Worm (Caenorhabditis elegans): ENCODE data around the gene Y73B6BL.288.
A peak's percentile ranks its signal among the peaks of the same experiment; 100 is the strongest.

Gene Y73B6BL.288

ce11 chrIV:6377335-6378069, 35.2 kb upstream of the Y73B6BL.288 start:
- TF ChIP-seq pqm-1 (tag; optimal IDR thresholded peaks at IDR 0.05) (no peak), egl-5 (tag; optimal IDR thresholded peaks at IDR 0.05) (no peak), ceh-16 (tag; optimal IDR thresholded peaks at IDR 0.05) (no peak), elt-1 (tag; optimal IDR thresholded peaks at IDR 0.05) (no peak), elt-3 (tag; optimal IDR thresholded peaks at IDR 0.05) (no peak), nhr-237 (tag; optimal IDR thresholded peaks at IDR 0.05) (no peak), nhr-23 (tag; optimal IDR thresholded peaks at IDR 0.05) (no peak), nhr-28 (tag; optimal IDR thresholded peaks at IDR 0.05) (no peak), eor-1 (tag; optimal IDR thresholded peaks at IDR 0.05) (no peak)

- TF ChIP-seq snpc-4 (tag; optimal IDR thresholded peaks at IDR 0.05) (peak; percentile 79), fos-1 (tag; optimal IDR thresholded peaks at IDR 0.05) (no peak), ceh-9 (tag; optimal IDR thresholded peaks at IDR 0.05) (no peak), sea-2 (GFP tag; optimal IDR thresholded peaks at IDR 0.05) (no peak), ztf-11 (tag; optimal IDR thresholded peaks at IDR 0.05) (no peak), nfya-1 (tag; optimal IDR thresholded peaks at IDR 0.05; ENCODE audit: insufficient read depth) (peak; percentile 70), nhr-11 (tag; optimal IDR thresholded peaks at IDR 0.05) (no peak), unc-62 (GFP tag; optimal IDR thresholded peaks at IDR 0.05) (no peak), pha-4 (tag; optimal IDR thresholded peaks at IDR 0.05) (peak; percentile 89), zag-1 (tag; optimal IDR thresholded peaks at IDR 0.05) (no peak), jun-1 (tag; optimal IDR thresholded peaks at IDR 0.05) (peak; percentile 21), tbx-2 (tag; optimal IDR thresholded peaks at IDR 0.05) (no peak), nhr-67 (tag; optimal IDR thresholded peaks at IDR 0.05) (no peak), ama-1 (optimal IDR thresholded peaks at IDR 0.05) (no peak), egl-5 (tag; optimal IDR thresholded peaks at IDR 0.05) (no peak), elt-3 (tag; optimal IDR thresholded peaks at IDR 0.05) (no peak), ceh-28 (tag; optimal IDR thresholded peaks at IDR 0.05) (no peak), mdl-1 (tag; optimal IDR thresholded peaks at IDR 0.05) (no peak), nhr-23 (tag; optimal IDR thresholded peaks at IDR 0.05) (peak; percentile 69), fkh-2 (tag; optimal IDR thresholded peaks at IDR 0.05) (no peak), lin-15B (tag; optimal IDR thresholded peaks at IDR 0.05) (peak; percentile 95), nhr-12 (tag; optimal IDR thresholded peaks at IDR 0.05) (no peak), nhr-28 (tag; optimal IDR thresholded peaks at IDR 0.05) (no peak), nhr-76 (tag; optimal IDR thresholded peaks at IDR 0.05) (no peak), lsy-12 (tag; optimal IDR thresholded peaks at IDR 0.05) (no peak), hmg-11 (tag; optimal IDR thresholded peaks at IDR 0.05) (peak; percentile 70), mml-1 (tag; optimal IDR thresholded peaks at IDR 0.05) (no peak), nhr-25 (tag; optimal IDR thresholded peaks at IDR 0.05) (peak; percentile 56), eor-1 (tag; optimal IDR thresholded peaks at IDR 0.05) (no peak), elt-1 (tag; optimal IDR thresholded peaks at IDR 0.05) (no peak), nhr-77 (tag; optimal IDR thresholded peaks at IDR 0.05) (no peak), aly-2 (tag; optimal IDR thresholded peaks at IDR 0.05) (no peak), pqm-1 (tag; optimal IDR thresholded peaks at IDR 0.05) (no peak), nhr-43 (tag; optimal IDR thresholded peaks at IDR 0.05; ENCODE audit: poor library complexity, severe bottlenecking) (peak; percentile 45), ztf-4 (tag; optimal IDR thresholded peaks at IDR 0.05) (no peak), nhr-237 (tag; optimal IDR thresholded peaks at IDR 0.05) (no peak), elt-2 (tag; optimal IDR thresholded peaks at IDR 0.05) (peak; percentile 46), ceh-82 (tag; optimal IDR thresholded peaks at IDR 0.05) (no peak), daf-12 (tag; optimal IDR thresholded peaks at IDR 0.05) (no peak), skn-1 (tag; optimal IDR thresholded peaks at IDR 0.05) (no peak), ZK546.5 (tag; optimal IDR thresholded peaks at IDR 0.05) (no peak), R02D3.7 (tag; optimal IDR thresholded peaks at IDR 0.05) (peak; percentile 81), unc-39 (tag; optimal IDR thresholded peaks at IDR 0.05) (no peak), lin-39 (tag; optimal IDR thresholded peaks at IDR 0.05) (peak; percentile 63), egl-27 (tag; optimal IDR thresholded peaks at IDR 0.05) (no peak), ceh-16 (tag; optimal IDR thresholded peaks at IDR 0.05) (no peak)
Observed at ce11 chrIV:6376473-6377115, 34.3 kb upstream of the Y73B6BL.288 start, which contains the start of the genes hrpf-2 and bli-6. TSS of gene hrpf-2 (minus strand) at chrIV:6376523. TSS of gene bli-6 (plus strand) at chrIV:6377065.
